Worm (Caenorhabditis elegans) whole organism, early embryonic: ENCODE measurements around the gene srh-97.

Source experiments
- ama-1 ChIP-seq: fragments of 150-350 bp; optimal IDR thresholded peaks from 2 replicates; lab custom pipeline; 2014
- hmbx-1 ChIP-seq: sonication (generic microtip); optimal IDR thresholded peaks from 2 replicates; lab custom pipeline; 2016; ENCODE audit warnings: mild to moderate bottlenecking, missing genetic modification characterization, missing compliant biosample characterization
- hnd-1 ChIP-seq: sonication (generic microtip); optimal IDR thresholded peaks from 2 replicates; lab custom pipeline; 2016; ENCODE audit warnings: missing genetic modification characterization, missing compliant biosample characterization
- scrt-1 ChIP-seq: fragments of 200-800 bp; sonication (Bioruptor generic); IDR thresholded peaks from 2 replicates; pipeline ENCODE4 v1.3.6; 2022; ENCODE audit warnings: missing genetic modification characterization, missing compliant biosample characterization
- tbx-37 ChIP-seq: fragments of 200-800 bp; sonication (Bioruptor generic); conservative IDR thresholded peaks from 2 replicates; pipeline ENCODE4 v1.3.6; 2022; ENCODE audit warnings: missing genetic modification reagents, missing genetic modification characterization, missing compliant biosample characterization

ce11 chrV:17009342-17010064, 7.4 kb upstream of the srh-97 start, which contains the start of the genes clc-12 and clec-240:
- TF ChIP-seq scrt-1 (GFP tag; lab: Robert Waterston, UW): no peak
- TF ChIP-seq hnd-1 (tag; lab: Kevin White, UChicago): no peak
- no peak for TF ChIP-seq tbx-37 (GFP tag; lab: Robert Waterston, UW)
- no peak for TF ChIP-seq hmbx-1 (tag; lab: Kevin White, UChicago)
- TF ChIP-seq ama-1 (lab: Kevin White, UChicago): no peak
